Worm (Caenorhabditis elegans): ENCODE results near the gene C06H2.7.

C06H2.7 gene

ce11 chrV:11094698-11095097 is 49.9 kb downstream of the C06H2.7 start (continued):
- no peak for TF ChIP-seq lin-38 (GFP tag; IDR thresholded peaks at IDR 0.05)
- TF ChIP-seq ZK337.2 (GFP tag; IDR thresholded peaks at IDR 0.05), result no peak
- TF ChIP-seq nhr-41 (GFP tag; IDR thresholded peaks at IDR 0.05), result no peak
- TF ChIP-seq tag-97 (GFP tag; IDR thresholded peaks at IDR 0.05), result no peak
- no peak for TF ChIP-seq lsy-2 (tag; optimal IDR thresholded peaks at IDR 0.05)
- no peak for TF ChIP-seq nhr-25 (tag; optimal IDR thresholded peaks at IDR 0.05; ENCODE audit: borderline replicate concordance, insufficient read depth)
- TF ChIP-seq zag-1 (tag; optimal IDR thresholded peaks at IDR 0.05), result no peak
- TF ChIP-seq hlh-30 (tag; optimal IDR thresholded peaks at IDR 0.05; ENCODE audit: insufficient read depth), result peak; percentile 77
- no peak for TF ChIP-seq Y105C5A.15 (GFP tag; IDR thresholded peaks at IDR 0.05)
- TF ChIP-seq dmd-6 (GFP tag; IDR thresholded peaks at IDR 0.05), result peak; percentile 60
- TF ChIP-seq lin-1 (GFP tag; IDR thresholded peaks at IDR 0.05), result no peak
- no peak for TF ChIP-seq lin-39 (tag; optimal IDR thresholded peaks at IDR 0.05)
- TF ChIP-seq mdl-1 (tag; optimal IDR thresholded peaks at IDR 0.05), result peak in 1 of 2 experiments; percentile 26
- no peak for TF ChIP-seq dpl-1 (GFP tag; optimal IDR thresholded peaks at IDR 0.05)
- TF ChIP-seq rbr-2 (tag; optimal IDR thresholded peaks at IDR 0.05), result no peak
- peak; percentile 73 for TF ChIP-seq mxl-3 (GFP tag; optimal IDR thresholded peaks at IDR 0.05)
- TF ChIP-seq saeg-2 (GFP tag; IDR thresholded peaks at IDR 0.05), result no peak
- TF ChIP-seq php-3 (GFP tag; IDR thresholded peaks at IDR 0.05), result no peak
- TF ChIP-seq mdt-29 (GFP tag; IDR thresholded peaks at IDR 0.05), result no peak
- TF ChIP-seq unc-130 (GFP tag; optimal IDR thresholded peaks at IDR 0.05), result no peak
- no peak for TF ChIP-seq R02D3.7 (tag; optimal IDR thresholded peaks at IDR 0.05)
- no peak for TF ChIP-seq Y75B8A.6 (GFP tag; IDR thresholded peaks at IDR 0.05)
- TF ChIP-seq T20F7.1 (GFP tag; optimal IDR thresholded peaks at IDR 0.05), result no peak
- TF ChIP-seq Y48G9A.11 (GFP tag; IDR thresholded peaks at IDR 0.05), result no peak
- no peak for TF ChIP-seq aly-2 (tag; optimal IDR thresholded peaks at IDR 0.05)
- TF ChIP-seq madf-5 (GFP tag; IDR thresholded peaks at IDR 0.05), result no peak

ce11 chrV:11093163-11094091 is 51.2 kb downstream of the C06H2.7 start, which contains the start of gene lact-8:
lact-8 (minus strand) TSS chrV:11093607.
- TF ChIP-seq pqm-1 (tag; optimal IDR thresholded peaks at IDR 0.05) (no peak), lin-13 (GFP tag; optimal IDR thresholded peaks at IDR 0.05) (no peak), aha-1 (tag) (peak; percentile 71), ztf-7 (tag; optimal IDR thresholded peaks at IDR 0.05) (no peak)

Measured in whole organism, L4 larva.